Worm (Caenorhabditis elegans) whole organism, L1 larva: ENCODE measurements around the gene ptr-9.

Experiments
- C04F5.9 ChIP-seq: sonication (generic microtip); optimal IDR thresholded peaks from 2 replicates; lab custom pipeline; 2016; ENCODE audit warnings: missing genetic modification characterization, missing compliant biosample characterization
- C16A3.4 ChIP-seq: fragments of 150-350 bp; optimal IDR thresholded peaks from 2 replicates; lab custom pipeline; 2014; ENCODE audit warnings: missing biosample characterization, missing genetic modification characterization
- F16B12.6 ChIP-seq: fragments of 150-350 bp; optimal IDR thresholded peaks from 2 replicates; lab custom pipeline; 2014; ENCODE audit warnings: missing biosample characterization, missing genetic modification characterization
- aha-1 ChIP-seq: fragments of 150-350 bp; optimal IDR thresholded peaks from 2 replicates; lab custom pipeline; 2014; ENCODE audit warnings: missing biosample characterization, missing genetic modification characterization
- ama-1 ChIP-seq: fragments of 150-350 bp; optimal IDR thresholded peaks from 2 replicates; lab custom pipeline; 2014
- ceh-63 ChIP-seq: fragments of 200-800 bp; sonication (Bioruptor generic); optimal IDR thresholded peaks from 2 replicates; lab custom pipeline; 2018; ENCODE audit warnings: mild to moderate bottlenecking, missing genetic modification characterization, missing compliant biosample characterization
- ceh-8 ChIP-seq: fragments of 200-800 bp; sonication (Bioruptor generic); optimal IDR thresholded peaks from 2 replicates; lab custom pipeline; 2018; ENCODE audit warnings: mild to moderate bottlenecking, missing genetic modification characterization, moderate library complexity, missing compliant biosample characterization
- ceh-88 ChIP-seq: fragments of 200-800 bp; sonication (Bioruptor generic); IDR thresholded peaks from 2 replicates; pipeline ENCODE4 v1.3.6; 2022; ENCODE audit warnings: missing genetic modification characterization, missing compliant biosample characterization
- ceh-90 ChIP-seq: sonication (generic microtip); optimal IDR thresholded peaks from 2 replicates; lab custom pipeline; 2016; ENCODE audit warnings: missing genetic modification characterization, missing compliant biosample characterization
- efl-3 ChIP-seq: fragments of 200-800 bp; sonication (Bioruptor generic); optimal IDR thresholded peaks from 2 replicates; lab custom pipeline; 2018; ENCODE audit warnings: mild to moderate bottlenecking, missing genetic modification characterization, missing compliant biosample characterization
- egl-13 ChIP-seq: sonication (generic microtip); optimal IDR thresholded peaks from 2 replicates; lab custom pipeline; 2016; ENCODE audit warnings: missing genotype, missing genetic modification reagents, missing genetic modification characterization, missing compliant biosample characterization
- elt-2 ChIP-seq: sonication (generic microtip); optimal IDR thresholded peaks from 2 replicates; lab custom pipeline; 2016; ENCODE audit warnings: missing genetic modification characterization, mild to moderate bottlenecking, inconsistent platforms, missing compliant biosample characterization, missing genetic modification reagents
- elt-3 ChIP-seq, 6 experiments: fragments of 150-350 bp in 1 of 6; sonication (generic microtip); optimal IDR thresholded peaks; 2 replicates each; lab custom pipeline; 2017 to 2018; ENCODE audit warnings: missing biosample characterization in 6 of 6, missing genetic modification characterization in 6 of 6, inconsistent platforms in 1 of 6
- fos-1 ChIP-seq: fragments of 150-350 bp; optimal IDR thresholded peaks from 2 replicates; lab custom pipeline; 2014; ENCODE audit warnings: missing biosample characterization, missing genetic modification characterization
- grh-1 ChIP-seq: fragments of 200-800 bp; sonication (Bioruptor generic); IDR thresholded peaks from 2 replicates; pipeline ENCODE4 v1.3.6; 2022; ENCODE audit warnings: missing genetic modification reagents, missing genetic modification characterization, missing compliant biosample characterization
- hlh-17 ChIP-seq: fragments of 200-800 bp; sonication (Bioruptor generic); optimal IDR thresholded peaks from 2 replicates; lab custom pipeline; 2018; ENCODE audit warnings: missing genetic modification characterization, mild to moderate bottlenecking, missing compliant biosample characterization, moderate library complexity, borderline replicate concordance
- hlh-4 ChIP-seq: sonication (generic microtip); optimal IDR thresholded peaks from 2 replicates; lab custom pipeline; 2016; ENCODE audit warnings: mild to moderate bottlenecking, missing genetic modification characterization, missing compliant biosample characterization
- hpl-2 ChIP-seq: fragments of 150-350 bp; optimal IDR thresholded peaks from 2 replicates; lab custom pipeline; 2014; ENCODE audit warnings: missing biosample characterization, missing genetic modification reagents, missing genetic modification characterization
- jun-1 ChIP-seq: fragments of 150-350 bp; optimal IDR thresholded peaks from 2 replicates; lab custom pipeline; 2014; ENCODE audit warnings: missing biosample characterization, missing genetic modification reagents, missing genetic modification characterization
- lin-14 ChIP-seq: fragments of 200-800 bp; sonication (Bioruptor generic); optimal IDR thresholded peaks from 2 replicates; lab custom pipeline; 2018; ENCODE audit warnings: mild to moderate bottlenecking, missing genetic modification characterization, moderate library complexity, missing compliant biosample characterization
- lin-15B ChIP-seq: fragments of 150-350 bp; sonication (generic microtip); optimal IDR thresholded peaks from 3 replicates; lab custom pipeline; 2014; ENCODE audit warnings: missing biosample characterization, missing genetic modification characterization
- lin-35 ChIP-seq, 2 experiments: fragments of 150-350 bp; optimal IDR thresholded peaks; 2 replicates each; lab custom pipeline; 2014; ENCODE audit warnings: missing biosample characterization in 2 of 2, missing genetic modification characterization in 2 of 2, missing genetic modification reagents in 2 of 2
- lir-3 ChIP-seq: sonication (generic microtip); optimal IDR thresholded peaks from 2 replicates; lab custom pipeline; 2016; ENCODE audit warnings: mild to moderate bottlenecking, missing genetic modification characterization, moderate library complexity, missing compliant biosample characterization; ENCODE audit not compliant: poor library complexity
- lsy-2 ChIP-seq, 2 experiments: fragments of 150-350 bp; optimal IDR thresholded peaks; 2 replicates each; lab custom pipeline; 2014; ENCODE audit warnings: missing biosample characterization in 2 of 2, missing genetic modification characterization in 2 of 2
- mdl-1 ChIP-seq, 2 experiments: fragments of 150-350 bp; optimal IDR thresholded peaks; 2 replicates each; lab custom pipeline; 2014 to 2017; ENCODE audit warnings: missing biosample characterization in 2 of 2, missing genetic modification characterization in 2 of 2, inconsistent platforms in 1 of 2
- mef-2 ChIP-seq: fragments of 150-350 bp; optimal IDR thresholded peaks from 2 replicates; lab custom pipeline; 2014; ENCODE audit warnings: missing biosample characterization, missing genetic modification characterization
- mep-1 ChIP-seq: fragments of 150-350 bp; optimal IDR thresholded peaks from 2 replicates; lab custom pipeline; 2014; ENCODE audit warnings: missing biosample characterization, missing genetic modification characterization
- nhr-11 ChIP-seq: fragments of 150-350 bp; optimal IDR thresholded peaks from 2 replicates; lab custom pipeline; 2014; ENCODE audit warnings: missing biosample characterization, missing genetic modification characterization
- nhr-19 ChIP-seq: fragments of 200-800 bp; sonication (Bioruptor generic); conservative IDR thresholded peaks from 2 replicates; pipeline ENCODE4 v1.3.6; 2022; ENCODE audit warnings: missing genetic modification characterization, missing compliant biosample characterization
- nhr-237 ChIP-seq: fragments of 150-350 bp; optimal IDR thresholded peaks from 2 replicates; lab custom pipeline; 2014; ENCODE audit warnings: missing biosample characterization, missing genetic modification characterization
- nhr-28 ChIP-seq: fragments of 150-350 bp; optimal IDR thresholded peaks from 2 replicates; lab custom pipeline; 2014; ENCODE audit warnings: missing biosample characterization, missing genetic modification characterization
- nhr-47 ChIP-seq: sonication (generic microtip); optimal IDR thresholded peaks from 2 replicates; lab custom pipeline; 2016; ENCODE audit warnings: mild to moderate bottlenecking, missing genetic modification characterization, moderate library complexity, missing compliant biosample characterization
- nhr-71 ChIP-seq: sonication (generic microtip); optimal IDR thresholded peaks from 2 replicates; lab custom pipeline; 2016; ENCODE audit warnings: mild to moderate bottlenecking, missing genetic modification characterization, moderate library complexity, missing compliant biosample characterization
- nhr-76 ChIP-seq: sonication (generic microtip); optimal IDR thresholded peaks from 2 replicates; lab custom pipeline; 2017; ENCODE audit warnings: missing biosample characterization, missing genetic modification characterization
- nhr-85 ChIP-seq: sonication (generic microtip); peaks from one replicate; lab custom pipeline; 2016; ENCODE audit warnings: missing genetic modification characterization, inconsistent platforms, missing compliant biosample characterization
- nhr-90 ChIP-seq: sonication (generic microtip); optimal IDR thresholded peaks from 2 replicates; lab custom pipeline; 2016; ENCODE audit warnings: mild to moderate bottlenecking, missing genetic modification characterization, missing compliant biosample characterization; ENCODE audit not compliant: poor library complexity
- pqm-1 ChIP-seq: sonication (generic microtip); optimal IDR thresholded peaks from 3 replicates; lab custom pipeline; 2017; ENCODE audit warnings: missing biosample characterization, missing genetic modification characterization
- sup-37 ChIP-seq: fragments of 200-800 bp; sonication (Bioruptor generic); optimal IDR thresholded peaks from 2 replicates; lab custom pipeline; 2018; ENCODE audit warnings: mild to moderate bottlenecking, missing genetic modification characterization, missing compliant biosample characterization
- swsn-7 ChIP-seq: sonication (generic microtip); optimal IDR thresholded peaks from 2 replicates; lab custom pipeline; 2016; ENCODE audit warnings: missing genetic modification characterization, missing compliant biosample characterization
- tbx-2 ChIP-seq: sonication (generic microtip); optimal IDR thresholded peaks from 2 replicates; lab custom pipeline; 2016; ENCODE audit warnings: missing genetic modification characterization, missing compliant biosample characterization
- unc-62 ChIP-seq: fragments of 150-350 bp; optimal IDR thresholded peaks from 2 replicates; lab custom pipeline; 2014; ENCODE audit warnings: missing biosample characterization, missing genetic modification reagents, missing genetic modification characterization
- vab-15 ChIP-seq: sonication (generic microtip); optimal IDR thresholded peaks from 2 replicates; lab custom pipeline; 2017; ENCODE audit warnings: missing genotype, mild to moderate bottlenecking, missing genetic modification characterization, missing compliant biosample characterization
- ztf-4 ChIP-seq: fragments of 150-350 bp; optimal IDR thresholded peaks from 2 replicates; lab custom pipeline; 2014; ENCODE audit warnings: missing biosample characterization, missing genetic modification characterization

ptr-9 gene

ce11 chrIII:9143911-9144310, 17.5 kb downstream of the ptr-9 start, which contains the start of gene ZK512.11:
Gene ZK512.11, plus strand, starts transcription at chrIII:9144211.
- TF ChIP-seq lir-3 (tag; lab: Kevin White, UChicago) = no peak
- TF ChIP-seq ceh-8 = peak; percentile 9

ce11 chrIII:9138601-9139000, 22.9 kb downstream of the ptr-9 start, which contains the start of gene ZK512.7:
Gene ZK512.7, minus strand, starts transcription at chrIII:9138701.
- TF ChIP-seq hpl-2 (no peak), ztf-4 (tag; lab: Kevin White, UChicago) (no peak), hlh-17 (GFP tag; lab: Kevin White, UChicago) (no peak), nhr-71 (tag; lab: Kevin White, UChicago) (no peak), lin-35 (GFP tag; optimal IDR thresholded peaks at IDR 0.05; lab: Kevin White, UChicago) (no peak), nhr-90 (tag; lab: Kevin White, UChicago) (no peak), pqm-1 (tag; lab: Kevin White, UChicago) (no peak), mdl-1 (tag; optimal IDR thresholded peaks at IDR 0.05; lab: Kevin White, UChicago) (no peak), hlh-4 (no peak), lsy-2 (tag; optimal IDR thresholded peaks at IDR 0.05; lab: Kevin White, UChicago) (no peak), fos-1 (tag; lab: Kevin White, UChicago) (no peak), lin-14 (GFP tag; lab: Kevin White, UChicago) (no peak), efl-3 (GFP tag; lab: Kevin White, UChicago) (no peak), C04F5.9 (tag; lab: Kevin White, UChicago) (no peak)
- TF ChIP-seq, all 84 proteins: peak for 0

- TF ChIP-seq nhr-28 (tag; lab: Kevin White, UChicago) = no peak
- peak; percentile 28 for TF ChIP-seq lin-14 (GFP tag; lab: Kevin White, UChicago)
- TF ChIP-seq, all 84 proteins: peak for 1
These were observed 24.9 kb downstream of the ptr-9 start, which contains the start of gene eat-4 for ce11 chrIII:9136587-9136986. Gene eat-4, plus strand, starts transcription at chrIII:9136887.

ce11 chrIII:9130588-9130987, 30.9 kb downstream of the ptr-9 start, which contains the start of gene ZK512.10:
Gene ZK512.10, plus strand, starts transcription at chrIII:9130888.
- TF ChIP-seq lin-35 (GFP tag; optimal IDR thresholded peaks at IDR 0.05; lab: Kevin White, UChicago) (no peak), grh-1 (no peak), ceh-8 (no peak), unc-62 (GFP tag; lab: Kevin White, UChicago) (no peak), swsn-7 (tag; lab: Kevin White, UChicago) (no peak), jun-1 (tag; lab: Kevin White, UChicago) (no peak)
- TF ChIP-seq, all 84 proteins: peak for 0

ce11 chrIII:9125789-9126304, 35.6 kb downstream of the ptr-9 start, which contains the start of gene sec-16A.1:
Gene sec-16A.1, plus strand, starts transcription at chrIII:9125839.
- TF ChIP-seq vab-15 (tag; lab: Kevin White, UChicago) (no peak), elt-2 (no peak), nhr-19 (GFP tag; lab: Robert Waterston, UW) (no peak), sup-37 (no peak), tbx-2 (no peak), egl-13 (tag; lab: Kevin White, UChicago) (no peak), lin-14 (GFP tag; lab: Kevin White, UChicago) (peak; percentile 32), F16B12.6 (peak; percentile 82), ceh-63 (GFP tag; lab: Kevin White, UChicago) (no peak), mef-2 (no peak), nhr-71 (tag; lab: Kevin White, UChicago) (no peak), nhr-90 (tag; lab: Kevin White, UChicago) (no peak), hpl-2 (no peak), C16A3.4 (tag; lab: Kevin White, UChicago) (no peak), aha-1 (tag; lab: Kevin White, UChicago) (no peak), nhr-237 (no peak), ama-1 (lab: Kevin White, UChicago) (no peak), nhr-11 (tag; lab: Kevin White, UChicago) (no peak), elt-3 (tag; optimal IDR thresholded peaks at IDR 0.05; lab: Kevin White, UChicago) (peak in 1 of 6 experiments; percentile 58), ceh-88 (GFP tag; lab: Robert Waterston, UW) (no peak), ceh-90 (tag; lab: Kevin White, UChicago) (no peak), nhr-47 (tag; lab: Kevin White, UChicago) (no peak), jun-1 (tag; lab: Kevin White, UChicago) (no peak), lin-15B (tag; lab: Kevin White, UChicago) (peak; percentile 1), efl-3 (GFP tag; lab: Kevin White, UChicago) (no peak), nhr-76 (tag; lab: Kevin White, UChicago) (no peak), swsn-7 (tag; lab: Kevin White, UChicago) (no peak), nhr-85 (peak; percentile 4), mep-1 (no peak)
